Worm (Caenorhabditis elegans): ENCODE data around the gene str-156.

str-156 gene

ce11 chrIV:4889613-4890012 is 23.6 kb upstream of the str-156 start, which contains the start of gene sgnh-1:
Gene sgnh-1 (plus strand): TSS chrIV:4889913.
- TF ChIP-seq ceh-31 (tag; optimal IDR thresholded peaks at IDR 0.05) = no peak
- no peak for TF ChIP-seq fax-1 (tag; optimal IDR thresholded peaks at IDR 0.05)
- no peak for TF ChIP-seq hlh-30 (tag; optimal IDR thresholded peaks at IDR 0.05; ENCODE audit: insufficient read depth)
- TF ChIP-seq ceh-45 (GFP tag; IDR thresholded peaks at IDR 0.05) = no peak
- no peak for TF ChIP-seq C38D4.7 (GFP tag; optimal IDR thresholded peaks at IDR 0.05)
- no peak for TF ChIP-seq fkh-6 (tag; optimal IDR thresholded peaks at IDR 0.05)

DNA sequence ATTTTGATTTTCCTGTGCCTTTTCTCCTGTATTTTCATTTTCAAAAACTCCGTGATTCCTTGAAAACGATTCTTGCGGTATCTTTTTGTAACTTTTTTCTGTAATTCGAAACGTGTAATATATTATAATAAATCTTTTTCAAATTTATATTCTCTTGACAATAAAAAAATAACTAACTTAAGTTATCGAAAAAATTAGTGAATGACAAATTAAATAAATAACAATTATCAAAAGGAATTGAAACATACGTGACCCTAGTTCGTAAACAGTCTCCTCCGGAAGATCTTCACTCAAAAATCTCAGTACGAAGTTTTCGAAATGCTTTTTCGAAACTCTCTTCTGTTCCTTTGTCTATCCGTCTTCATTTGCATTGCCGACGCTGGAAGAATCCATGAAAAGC is 22.6 kb upstream of the str-156 start, which contains the start of gene T08B6.9:
TSS of gene T08B6.9 (plus strand) at position 301 of the 400 bp plus-strand sequence.
- TF ChIP-seq Y22D7AL.16 (tag; optimal IDR thresholded peaks at IDR 0.05) (no peak), che-1 (tag; optimal IDR thresholded peaks at IDR 0.05) (no peak), dve-1 (tag; optimal IDR thresholded peaks at IDR 0.05) (no peak), unc-42 (tag; optimal IDR thresholded peaks at IDR 0.05) (no peak), rnt-1 (tag; optimal IDR thresholded peaks at IDR 0.05) (no peak), ceh-2 (tag; optimal IDR thresholded peaks at IDR 0.05) (no peak), lin-11 (tag; optimal IDR thresholded peaks at IDR 0.05) (no peak), npax-4 (tag; optimal IDR thresholded peaks at IDR 0.05) (no peak), ztf-16 (tag; optimal IDR thresholded peaks at IDR 0.05) (no peak), eyg-1 (tag; optimal IDR thresholded peaks at IDR 0.05) (no peak), odd-2 (tag; optimal IDR thresholded peaks at IDR 0.05) (no peak), unc-55 (GFP tag; optimal IDR thresholded peaks at IDR 0.05) (no peak), pag-3 (tag; optimal IDR thresholded peaks at IDR 0.05; ENCODE audit: borderline replicate concordance) (no peak)

DNA sequence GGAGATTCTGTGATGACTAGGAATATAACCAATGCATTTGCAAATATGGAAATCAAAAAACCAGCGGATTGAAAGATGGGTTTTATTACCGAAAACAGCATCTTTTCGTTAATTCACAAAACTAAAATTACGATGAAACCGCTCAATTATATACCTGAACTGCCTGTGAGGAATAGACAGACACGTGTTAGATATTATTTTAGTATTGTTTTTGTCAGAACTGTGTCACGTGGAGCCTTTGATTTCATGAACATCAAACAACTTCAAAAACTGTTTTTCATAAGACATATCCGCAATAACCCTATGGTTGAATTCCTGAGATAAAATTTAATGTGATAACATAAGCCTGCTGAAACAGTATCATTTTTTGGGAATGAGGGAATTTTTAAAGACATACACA is 9.2 kb upstream of the str-156 start, which contains the start of gene str-161:
TSS of gene str-161 (minus strand) at position 101 of the 400 bp plus-strand sequence.
- no peak for TF ChIP-seq elt-2 (tag; optimal IDR thresholded peaks at IDR 0.05)
- TF ChIP-seq pqm-1 (tag; optimal IDR thresholded peaks at IDR 0.05) = no peak
- TF ChIP-seq hlh-6 (tag; optimal IDR thresholded peaks at IDR 0.05) = no peak
- TF ChIP-seq tbx-7 (tag; optimal IDR thresholded peaks at IDR 0.05) = no peak
- no peak for TF ChIP-seq dve-1 (tag; optimal IDR thresholded peaks at IDR 0.05)
- no peak for TF ChIP-seq ceh-45 (GFP tag; IDR thresholded peaks at IDR 0.05)
- no peak for TF ChIP-seq hlh-8 (tag; optimal IDR thresholded peaks at IDR 0.05)
- TF ChIP-seq ceh-2 (tag; optimal IDR thresholded peaks at IDR 0.05) = no peak
- no peak for TF ChIP-seq rnt-1 (tag; optimal IDR thresholded peaks at IDR 0.05)
- no peak for TF ChIP-seq fax-1 (tag; optimal IDR thresholded peaks at IDR 0.05)
- TF ChIP-seq hlh-30 (tag; optimal IDR thresholded peaks at IDR 0.05; ENCODE audit: insufficient read depth) = no peak
- no peak for TF ChIP-seq mec-3 (tag; optimal IDR thresholded peaks at IDR 0.05; ENCODE audit: borderline replicate concordance)
- no peak for TF ChIP-seq ceh-24 (tag; optimal IDR thresholded peaks at IDR 0.05)
- no peak for TF ChIP-seq ceh-48 (tag; optimal IDR thresholded peaks at IDR 0.05)
- no peak for TF ChIP-seq nhr-11 (tag; optimal IDR thresholded peaks at IDR 0.05)
- no peak for TF ChIP-seq pat-9 (tag; optimal IDR thresholded peaks at IDR 0.05)
- no peak for TF ChIP-seq unc-86 (tag; optimal IDR thresholded peaks at IDR 0.05)
- TF ChIP-seq lin-11 (tag; optimal IDR thresholded peaks at IDR 0.05) = no peak
- no peak for TF ChIP-seq ahr-1 (tag; optimal IDR thresholded peaks at IDR 0.05)
- no peak for TF ChIP-seq fkh-10 (GFP tag; optimal IDR thresholded peaks at IDR 0.05)

ce11 chrIV:4905645-4906135 is 7.5 kb upstream of the str-156 start, which contains the start of gene T08B6.4:
Gene T08B6.4 (plus strand): TSS chrIV:4905695.
- TF ChIP-seq ttx-3 (tag; optimal IDR thresholded peaks at IDR 0.05) (no peak), pha-2 (tag; optimal IDR thresholded peaks at IDR 0.05) (no peak), pqm-1 (tag; optimal IDR thresholded peaks at IDR 0.05) (no peak), ceh-22 (tag; optimal IDR thresholded peaks at IDR 0.05) (no peak), pag-3 (tag; optimal IDR thresholded peaks at IDR 0.05; ENCODE audit: borderline replicate concordance) (no peak), fkh-6 (tag; optimal IDR thresholded peaks at IDR 0.05) (no peak), unc-55 (GFP tag; optimal IDR thresholded peaks at IDR 0.05) (no peak), ref-2 (tag; optimal IDR thresholded peaks at IDR 0.05) (no peak), dmd-4 (tag; optimal IDR thresholded peaks at IDR 0.05; ENCODE audit: borderline replicate concordance) (no peak), F13H6.1 (tag; optimal IDR thresholded peaks at IDR 0.05) (no peak), elt-2 (tag; optimal IDR thresholded peaks at IDR 0.05) (no peak), gmeb-2 (tag; optimal IDR thresholded peaks at IDR 0.05) (no peak), hlh-13 (GFP tag; optimal IDR thresholded peaks at IDR 0.05) (no peak)
